Fruit fly (Drosophila melanogaster) whole organism, embryonic: Measurements from ENCODE around the gene CG15728.

ENCODE experiments used
- Ada2b ChIP-seq: fragments of 200-800 bp; sonication (Bioruptor generic); IDR thresholded peaks from 2 replicates; pipeline ENCODE4 v1.3.6; 2022; ENCODE audit warnings: missing biosample characterization, missing genetic modification characterization
- Antp ChIP-seq: fragments of 200-800 bp; sonication (Bioruptor generic); optimal IDR thresholded peaks from 3 replicates; lab custom pipeline; 2016; ENCODE audit warnings: missing biosample characterization, missing genetic modification characterization
- BEAF-32 ChIP-seq: fragments of 200-800 bp; sonication (Bioruptor generic); optimal IDR thresholded peaks from 3 replicates; lab custom pipeline; 2017; ENCODE audit warnings: missing biosample characterization, missing genetic modification characterization, mild to moderate bottlenecking, moderate library complexity, missing genetic modification reagents
- CG10462 ChIP-seq: fragments of 200-800 bp; sonication (Bioruptor generic); optimal IDR thresholded peaks from 2 replicates; lab custom pipeline; 2016; ENCODE audit warnings: missing biosample characterization, missing genetic modification characterization
- CG11085 ChIP-seq: fragments of 200-800 bp; sonication (Bioruptor generic); IDR thresholded peaks from 2 replicates; pipeline ENCODE4 v1.3.6; 2022; ENCODE audit warnings: missing biosample characterization, missing genetic modification characterization
- CG11695 ChIP-seq: fragments of 200-800 bp; sonication (Bioruptor generic); IDR thresholded peaks from 3 replicates; pipeline ENCODE4 v1.3.6; 2022; ENCODE audit warnings: missing biosample characterization, missing genetic modification characterization
- CG15514 ChIP-seq: fragments of 200-800 bp; sonication (Bioruptor generic); optimal IDR thresholded peaks from 3 replicates; lab custom pipeline; 2017; ENCODE audit warnings: missing biosample characterization, missing genetic modification characterization, mild to moderate bottlenecking, moderate library complexity, missing genetic modification reagents
- CG16813 ChIP-seq: fragments of 200-800 bp; sonication (Bioruptor generic); IDR thresholded peaks from 3 replicates; pipeline ENCODE4 v1.3.6; 2022; ENCODE audit warnings: missing biosample characterization, missing genetic modification characterization; ENCODE audit not compliant: partially characterized antibody
- CG17186 ChIP-seq: fragments of 200-800 bp; sonication (Bioruptor generic); optimal IDR thresholded peaks from 3 replicates; lab custom pipeline; 2017; ENCODE audit warnings: missing biosample characterization, missing genetic modification reagents, missing genetic modification characterization
- CG17328 ChIP-seq: fragments of 200-800 bp; sonication (Bioruptor generic); IDR thresholded peaks from 2 replicates; pipeline ENCODE4 v1.3.6; 2022; ENCODE audit warnings: missing biosample characterization, missing genetic modification characterization
- CG17802 ChIP-seq: fragments of 200-800 bp; sonication (Bioruptor generic); optimal IDR thresholded peaks from 2 replicates; lab custom pipeline; 2018; ENCODE audit warnings: missing biosample characterization, mild to moderate bottlenecking, missing genetic modification characterization, moderate library complexity
- CG1832 ChIP-seq: fragments of 200-800 bp; sonication (Bioruptor generic); optimal IDR thresholded peaks from 2 replicates; lab custom pipeline; 2017; ENCODE audit warnings: missing biosample characterization, mild to moderate bottlenecking, missing genetic modification characterization, inconsistent platforms
- CG2202 ChIP-seq: fragments of 200-800 bp; sonication (Bioruptor generic); optimal IDR thresholded peaks from 2 replicates; lab custom pipeline; 2018; ENCODE audit warnings: missing biosample characterization, mild to moderate bottlenecking, missing genetic modification characterization
- CG2875 ChIP-seq: fragments of 200-800 bp; sonication (Bioruptor generic); optimal IDR thresholded peaks from 2 replicates; lab custom pipeline; 2017; ENCODE audit warnings: missing biosample characterization, mild to moderate bottlenecking, missing genetic modification characterization, missing genetic modification reagents
- CG3163 ChIP-seq: fragments of 200-800 bp; sonication (Bioruptor generic); optimal IDR thresholded peaks from 3 replicates; lab custom pipeline; 2016; ENCODE audit warnings: missing biosample characterization, missing genetic modification characterization
- CG32767 ChIP-seq: fragments of 200-800 bp; sonication (Bioruptor generic); IDR thresholded peaks from 2 replicates; pipeline ENCODE4 v1.3.6; 2022; ENCODE audit warnings: missing biosample characterization, missing genetic modification characterization
- CG34422 ChIP-seq: fragments of 200-800 bp; sonication (Bioruptor generic); IDR thresholded peaks from 3 replicates; pipeline ENCODE4 v1.3.6; 2022; ENCODE audit warnings: missing biosample characterization, missing genetic modification characterization
- CG4282 ChIP-seq: fragments of 200-800 bp; sonication (Bioruptor generic); optimal IDR thresholded peaks from 2 replicates; lab custom pipeline; 2016; ENCODE audit warnings: missing biosample characterization, missing genetic modification characterization
- CG4404 ChIP-seq: fragments of 200-800 bp; sonication (Bioruptor generic); IDR thresholded peaks from 2 replicates; pipeline ENCODE4 v1.3.6; 2022; ENCODE audit warnings: missing biosample characterization, missing genetic modification characterization
- CG4854 ChIP-seq: fragments of 200-800 bp; sonication (Bioruptor generic); optimal IDR thresholded peaks from 2 replicates; lab custom pipeline; 2016; ENCODE audit warnings: missing biosample characterization, missing genetic modification characterization, inconsistent platforms
- CG5180 ChIP-seq: fragments of 200-800 bp; sonication (Bioruptor generic); optimal IDR thresholded peaks from 3 replicates; lab custom pipeline; 2017; ENCODE audit warnings: missing biosample characterization, missing genetic modification characterization, mild to moderate bottlenecking, moderate library complexity, missing genetic modification reagents
- CG7556 ChIP-seq: fragments of 200-800 bp; sonication (Bioruptor generic); optimal IDR thresholded peaks from 2 replicates; lab custom pipeline; 2017; ENCODE audit warnings: missing biosample characterization, mild to moderate bottlenecking, missing genetic modification characterization
- CG7987 ChIP-seq: fragments of 200-800 bp; sonication (Bioruptor generic); optimal IDR thresholded peaks from 2 replicates; lab custom pipeline; 2018; ENCODE audit warnings: missing biosample characterization, mild to moderate bottlenecking, missing genetic modification characterization, moderate library complexity
- CG9437 ChIP-seq: fragments of 200-800 bp; sonication (Bioruptor generic); optimal IDR thresholded peaks from 2 replicates; lab custom pipeline; 2018; ENCODE audit warnings: missing biosample characterization, mild to moderate bottlenecking, missing genetic modification characterization
- CTCF ChIP-seq: fragments of 200-800 bp; sonication (Bioruptor generic); optimal IDR thresholded peaks from 2 replicates; lab custom pipeline; 2017; ENCODE audit warnings: missing biosample characterization, mild to moderate bottlenecking, missing genetic modification characterization, moderate library complexity
- Dek ChIP-seq: fragments of 200-800 bp; sonication (Bioruptor generic); optimal IDR thresholded peaks from 3 replicates; lab custom pipeline; 2019; ENCODE audit warnings: missing biosample characterization, mild to moderate bottlenecking, missing genetic modification characterization, moderate library complexity
- Drgx ChIP-seq: fragments of 200-800 bp; sonication (Bioruptor generic); IDR thresholded peaks from 2 replicates; pipeline ENCODE4 v1.3.6; 2022; ENCODE audit warnings: missing biosample characterization, missing genetic modification characterization
- HLH3B ChIP-seq: fragments of 200-800 bp; sonication (Bioruptor generic); IDR thresholded peaks from 2 replicates; pipeline ENCODE4 v1.3.6; 2022; ENCODE audit warnings: missing biosample characterization, missing genetic modification characterization
- Hr3 ChIP-seq: fragments of 200-800 bp; sonication (Bioruptor generic); optimal IDR thresholded peaks from 3 replicates; lab custom pipeline; 2016; ENCODE audit warnings: missing biosample characterization, missing genetic modification characterization
- Myb ChIP-seq: fragments of 200-800 bp; sonication (Bioruptor generic); optimal IDR thresholded peaks from 2 replicates; lab custom pipeline; 2016; ENCODE audit warnings: missing biosample characterization, missing genetic modification characterization
- NC2α ChIP-seq: fragments of 200-800 bp; sonication (Bioruptor generic); optimal IDR thresholded peaks from 2 replicates; lab custom pipeline; 2016; ENCODE audit warnings: missing biosample characterization, missing genetic modification characterization
- NC2β ChIP-seq: fragments of 200-800 bp; sonication (Bioruptor generic); optimal IDR thresholded peaks from 2 replicates; lab custom pipeline; 2016; ENCODE audit warnings: missing biosample characterization, missing genetic modification characterization
- Opbp ChIP-seq: fragments of 200-800 bp; sonication (Bioruptor generic); IDR thresholded peaks from 3 replicates; pipeline ENCODE4 v1.3.6; 2022; ENCODE audit warnings: missing biosample characterization, missing genetic modification characterization; ENCODE audit not compliant: partially characterized antibody
- Ptx1 ChIP-seq: fragments of 200-800 bp; sonication (Bioruptor generic); IDR thresholded peaks from 2 replicates; pipeline ENCODE4 v1.3.6; 2022; ENCODE audit warnings: missing biosample characterization, missing genetic modification characterization
- ato ChIP-seq: fragments of 200-800 bp; sonication (Bioruptor generic); IDR thresholded peaks from 2 replicates; pipeline ENCODE4 v1.3.6; 2022; ENCODE audit warnings: missing biosample characterization, missing genetic modification characterization; ENCODE audit not compliant: partially characterized antibody
- chinmo ChIP-seq: fragments of 200-800 bp; sonication (Bioruptor generic); IDR thresholded peaks from 4 replicates; pipeline ENCODE4 v1.3.6; 2022; ENCODE audit warnings: missing biosample characterization, missing genetic modification characterization; ENCODE audit not compliant: partially characterized antibody
- chm ChIP-seq: fragments of 200-800 bp; sonication (Bioruptor generic); IDR thresholded peaks from 2 replicates; pipeline ENCODE4 v1.3.6; 2022; ENCODE audit warnings: missing biosample characterization, missing genetic modification characterization
- chn ChIP-seq: fragments of 200-800 bp; sonication (Bioruptor generic); optimal IDR thresholded peaks from 2 replicates; lab custom pipeline; 2016; ENCODE audit warnings: missing biosample characterization, missing genetic modification characterization
- ftz-f1 ChIP-seq: fragments of 200-800 bp; sonication (Bioruptor generic); optimal IDR thresholded peaks from 2 replicates; lab custom pipeline; 2016; ENCODE audit warnings: missing biosample characterization, missing genetic modification characterization
- fu2 ChIP-seq: fragments of 200-800 bp; sonication (Bioruptor generic); optimal IDR thresholded peaks from 2 replicates; lab custom pipeline; 2016; ENCODE audit warnings: missing biosample characterization, missing genetic modification characterization
- grn ChIP-seq: fragments of 200-800 bp; sonication (Bioruptor generic); optimal IDR thresholded peaks from 3 replicates; lab custom pipeline; 2017; ENCODE audit warnings: missing biosample characterization, missing genetic modification characterization
- gsb ChIP-seq: fragments of 200-800 bp; sonication (Bioruptor generic); IDR thresholded peaks from 2 replicates; pipeline ENCODE4 v1.3.6; 2022; ENCODE audit warnings: missing biosample characterization, missing genetic modification characterization
- kay ChIP-seq: fragments of 200-800 bp; sonication (Bioruptor generic); optimal IDR thresholded peaks from 2 replicates; lab custom pipeline; 2016; ENCODE audit warnings: missing biosample characterization, missing genetic modification characterization
- mirr ChIP-seq: fragments of 200-800 bp; sonication (Bioruptor generic); optimal IDR thresholded peaks from 3 replicates; lab custom pipeline; 2018; ENCODE audit warnings: missing biosample characterization, mild to moderate bottlenecking, missing genetic modification characterization
- phol ChIP-seq: fragments of 200-800 bp; sonication (Bioruptor generic); optimal IDR thresholded peaks from 3 replicates; lab custom pipeline; 2018; ENCODE audit warnings: missing biosample characterization, mild to moderate bottlenecking, missing genetic modification characterization, moderate library complexity
- pros ChIP-seq: fragments of 200-800 bp; sonication (Bioruptor generic); optimal IDR thresholded peaks from 3 replicates; lab custom pipeline; 2019; ENCODE audit warnings: missing biosample characterization, mild to moderate bottlenecking, missing genetic modification characterization, moderate library complexity
- psq ChIP-seq: fragments of 200-800 bp; sonication (Bioruptor generic); optimal IDR thresholded peaks from 2 replicates; lab custom pipeline; 2017; ENCODE audit warnings: missing biosample characterization, missing genetic modification characterization
- schlank ChIP-seq: fragments of 200-800 bp; sonication (Bioruptor generic); optimal IDR thresholded peaks from 2 replicates; lab custom pipeline; 2018; ENCODE audit warnings: missing biosample characterization, mild to moderate bottlenecking, missing genetic modification characterization
- slou ChIP-seq: fragments of 200-800 bp; sonication (Bioruptor generic); optimal IDR thresholded peaks from 3 replicates; lab custom pipeline; 2016; ENCODE audit warnings: missing biosample characterization, missing genetic modification characterization
- wdn ChIP-seq: fragments of 200-800 bp; sonication (Bioruptor generic); IDR thresholded peaks from 2 replicates; pipeline ENCODE4 v1.3.6; 2022; ENCODE audit warnings: missing biosample characterization, missing genetic modification characterization

Gene CG15728

dm6 chrX:12623992-12624391 is at the start of gene CG15728:
Gene CG15728, plus strand, starts transcription at chrX:12624292.
- TF ChIP-seq CG2202 (tag; lab: Kevin White, UChicago) (no peak), CG17802 (tag; lab: Kevin White, UChicago) (peak; percentile 7)
- TF ChIP-seq, all 482 proteins: peak for 1

- TF ChIP-seq schlank (tag; lab: Kevin White, UChicago), result no peak
- TF ChIP-seq CG7556 (GFP tag; lab: Kevin White, UChicago), result no peak
- no peak for TF ChIP-seq Antp (GFP tag; lab: Kevin White, UChicago)
- no peak for TF ChIP-seq BEAF-32 (GFP tag; lab: Kevin White, UChicago)
- no peak for TF ChIP-seq slou
- no peak for TF ChIP-seq mirr (GFP tag; lab: Kevin White, UChicago)
- TF ChIP-seq CG4404 (GFP tag; lab: Robert Waterston, UW), result no peak
- no peak for TF ChIP-seq NC2α (GFP tag; lab: Kevin White, UChicago)
- no peak for TF ChIP-seq CG17328 (GFP tag; lab: Robert Waterston, UW)
- TF ChIP-seq CTCF (GFP tag; lab: Kevin White, UChicago), result no peak
- TF ChIP-seq chn (GFP tag; lab: Kevin White, UChicago), result no peak
- TF ChIP-seq NC2β (GFP tag; lab: Kevin White, UChicago), result no peak
- TF ChIP-seq Ada2b (GFP tag; lab: Robert Waterston, UW), result no peak
- TF ChIP-seq CG16813 (GFP tag; lab: Robert Waterston, UW), result no peak
- TF ChIP-seq grn (GFP tag; lab: Kevin White, UChicago), result no peak
- no peak for TF ChIP-seq CG10462
- no peak for TF ChIP-seq CG5180 (GFP tag; lab: Kevin White, UChicago)
- TF ChIP-seq Drgx (GFP tag; lab: Robert Waterston, UW), result peak; percentile 90
- peak; percentile 92 for TF ChIP-seq psq (GFP tag; lab: Kevin White, UChicago)
- TF ChIP-seq Ptx1, result no peak
- TF ChIP-seq phol (tag; lab: Kevin White, UChicago), result no peak
- TF ChIP-seq CG11085 (GFP tag; lab: Robert Waterston, UW), result no peak
- TF ChIP-seq Hr3 (GFP tag; lab: Kevin White, UChicago), result no peak
- no peak for TF ChIP-seq Opbp (GFP tag; lab: Robert Waterston, UW)
- peak; percentile 99 for TF ChIP-seq chinmo
- no peak for TF ChIP-seq CG2875 (GFP tag; lab: Kevin White, UChicago)
- 0 out of 3 replicates have a peak, but pooled peaks have one; percentile 37 for TF ChIP-seq CG11695 (GFP tag; lab: Robert Waterston, UW)
- TF ChIP-seq gsb (GFP tag; lab: Robert Waterston, UW), result no peak
- TF ChIP-seq fu2 (GFP tag; lab: Kevin White, UChicago), result no peak
- no peak for TF ChIP-seq CG3163 (GFP tag; lab: Kevin White, UChicago)
- TF ChIP-seq CG34422 (GFP tag; lab: Robert Waterston, UW), result peak; percentile 67; the same call in 1 of the 3 replicates
- no peak for TF ChIP-seq ato (GFP tag; lab: Robert Waterston, UW)
- TF ChIP-seq ftz-f1 (GFP tag; lab: Kevin White, UChicago), result no peak
- TF ChIP-seq chm, result no peak
- no peak for TF ChIP-seq HLH3B (GFP tag; lab: Robert Waterston, UW)
- TF ChIP-seq pros (GFP tag; lab: Kevin White, UChicago), result peak; percentile 98
- no peak for TF ChIP-seq kay (GFP tag; lab: Kevin White, UChicago)
- TF ChIP-seq Dek (tag; lab: Kevin White, UChicago), result no peak
- TF ChIP-seq CG17186 (GFP tag; lab: Kevin White, UChicago), result no peak
- peak; percentile 77 for TF ChIP-seq CG7987 (GFP tag; lab: Kevin White, UChicago)
- no peak for TF ChIP-seq wdn (GFP tag; lab: Robert Waterston, UW)
- no peak for TF ChIP-seq Myb
- no peak for TF ChIP-seq CG4854
- TF ChIP-seq CG32767 (GFP tag; lab: Robert Waterston, UW), result peak; percentile 97
- TF ChIP-seq CG1832, result peak; percentile 84
- TF ChIP-seq CG4282 (GFP tag; lab: Kevin White, UChicago), result peak; percentile 77
- TF ChIP-seq CG9437, result no peak
- TF ChIP-seq CG15514, result no peak
Measured at dm6 chrX:12574666-12575202, 49.4 kb upstream of the CG15728 start.
